Worm (Caenorhabditis elegans) whole organism, L3 larva: ENCODE data around the gene T08D10.3.

Experiments used
- daf-12 ChIP-seq: fragments of 150-350 bp; optimal IDR thresholded peaks from 2 replicates; lab custom pipeline; 2014; ENCODE audit warnings: missing biosample characterization, missing genetic modification reagents, missing genetic modification characterization
- fkh-2 ChIP-seq: fragments of 150-350 bp; optimal IDR thresholded peaks from 2 replicates; lab custom pipeline; 2014; ENCODE audit warnings: missing biosample characterization, missing genetic modification reagents, missing genetic modification characterization
- lsy-12 ChIP-seq: sonication (generic microtip); optimal IDR thresholded peaks from 2 replicates; lab custom pipeline; 2016; ENCODE audit warnings: mild to moderate bottlenecking, missing genetic modification characterization, missing compliant biosample characterization
- snpc-4 ChIP-seq: fragments of 150-350 bp; optimal IDR thresholded peaks from 2 replicates; lab custom pipeline; 2014; ENCODE audit warnings: missing biosample characterization, missing genetic modification characterization
- unc-39 ChIP-seq: sonication (generic microtip); optimal IDR thresholded peaks from 4 replicates; lab custom pipeline; 2017; ENCODE audit warnings: missing biosample characterization, missing genetic modification characterization
- ztf-11 ChIP-seq: fragments of 150-350 bp; optimal IDR thresholded peaks from 2 replicates; lab custom pipeline; 2014; ENCODE audit warnings: missing biosample characterization, missing genetic modification characterization

- TF ChIP-seq snpc-4 (tag; lab: Kevin White, UChicago) (no peak), ztf-11 (tag; lab: Kevin White, UChicago) (no peak), fkh-2 (no peak), unc-39 (tag; lab: Kevin White, UChicago) (no peak), lsy-12 (tag; lab: Kevin White, UChicago) (no peak), daf-12 (tag; lab: Kevin White, UChicago) (no peak)
Measured at ce11 chrX:11967034-11967433, 11.8 kb downstream of the T08D10.3 start.
